Worm (Caenorhabditis elegans) whole organism, midembryonic: ENCODE results near the gene C29A12.6.

Experiments used
- flt-1 ChIP-seq: fragments of 200-800 bp; sonication (Bioruptor generic); IDR thresholded peaks from 2 replicates; pipeline ENCODE4 v1.3.6; 2022; ENCODE audit warnings: missing genetic modification characterization, missing compliant biosample characterization
- ztf-29 ChIP-seq: fragments of 200-800 bp; sonication (Bioruptor generic); IDR thresholded peaks from 2 replicates; pipeline ENCODE4 v1.3.6; 2022; ENCODE audit warnings: missing genetic modification reagents, missing genetic modification characterization, missing compliant biosample characterization

- no peak for TF ChIP-seq ztf-29
- TF ChIP-seq flt-1 = no peak
Measured at ce11 chrV:10824711-10825110, 22.3 kb upstream of the C29A12.6 start, which contains the start of gene nrx-1.
